Fruit fly (Drosophila melanogaster): Measurements from ENCODE around the gene CG10132.
A peak's percentile ranks its signal among the peaks of the same experiment; 100 is the strongest.

DNA sequence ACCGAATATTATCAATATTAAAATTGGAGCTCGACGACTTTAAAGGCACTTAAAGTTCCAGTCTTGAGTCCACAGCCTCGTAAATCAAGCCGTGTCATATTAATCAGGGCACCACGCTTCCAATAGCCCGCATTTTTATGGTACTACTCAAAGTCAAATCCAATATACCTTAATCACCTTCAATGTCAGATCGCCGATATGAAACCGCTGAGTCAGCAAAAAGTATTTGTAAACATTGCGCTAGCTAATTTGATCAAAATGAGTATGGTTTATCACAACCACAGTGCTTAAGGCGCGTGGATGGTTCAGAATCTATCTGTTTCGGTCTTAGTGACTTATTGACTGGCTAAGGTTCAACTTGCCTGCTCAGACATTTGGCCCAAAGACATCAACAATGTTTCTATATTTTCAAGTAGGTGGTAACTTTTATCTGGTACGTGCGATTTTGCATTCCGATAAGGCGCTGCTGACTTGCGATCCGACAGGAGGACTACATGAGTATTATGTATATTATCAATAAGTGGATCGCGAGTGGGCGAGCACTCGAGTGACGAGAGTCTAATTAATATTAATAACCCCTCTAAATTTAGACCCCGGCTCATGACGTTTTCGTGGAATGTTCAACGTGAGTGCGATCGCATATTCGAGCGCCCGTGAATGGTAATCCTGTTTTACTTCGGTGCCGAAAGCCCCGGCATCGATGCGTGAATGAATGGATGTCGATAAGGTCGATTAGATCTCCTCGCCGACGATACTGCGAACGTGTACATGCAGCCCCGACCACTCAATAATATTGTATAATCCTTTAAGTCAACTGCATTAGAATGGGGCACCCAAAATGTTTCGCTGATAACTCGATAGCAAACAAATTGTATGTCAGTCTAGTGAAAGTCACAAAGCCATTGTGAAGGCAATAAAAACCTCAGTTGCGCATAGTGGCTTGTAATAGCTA, 44.7 kb downstream of the CG10132 start, which contains the start of gene CG13078:
- TF ChIP-seq br (GFP tag; optimal IDR thresholded peaks at IDR 0.05) (no peak), Abd-B (GFP tag; optimal IDR thresholded peaks at IDR 0.05) (no peak), Hr78 (GFP tag; optimal IDR thresholded peaks at IDR 0.05) (no peak), Hr83 (GFP tag; optimal IDR thresholded peaks at IDR 0.05; ENCODE audit: poor library complexity, severe bottlenecking) (no peak), Vsx2 (GFP tag; optimal IDR thresholded peaks at IDR 0.05; ENCODE audit: partially characterized antibody) (no peak), jim (GFP tag; optimal IDR thresholded peaks at IDR 0.05) (no peak), lola (GFP tag; optimal IDR thresholded peaks at IDR 0.05) (no peak), OdsH (GFP tag; optimal IDR thresholded peaks at IDR 0.05) (no peak), GATAd (GFP tag; optimal IDR thresholded peaks at IDR 0.05) (no peak), psq (GFP tag; optimal IDR thresholded peaks at IDR 0.05) (no peak), h (GFP tag; optimal IDR thresholded peaks at IDR 0.05) (peak; percentile 16), rgr (GFP tag; optimal IDR thresholded peaks at IDR 0.05) (no peak)
